Worm (Caenorhabditis elegans): Measurements from ENCODE around the gene R04F11.2.

R04F11.2 gene

ce11 chrV:12320274-12320839, 2.2 kb downstream of the R04F11.2 start:
- TF ChIP-seq hlh-30 (tag; optimal IDR thresholded peaks at IDR 0.05; ENCODE audit: insufficient read depth): no peak
- no peak for TF ChIP-seq fax-1 (tag; optimal IDR thresholded peaks at IDR 0.05)
- no peak for TF ChIP-seq ets-4 (tag; optimal IDR thresholded peaks at IDR 0.05)
- no peak for TF ChIP-seq K02D7.2 (tag; optimal IDR thresholded peaks at IDR 0.05)
- no peak for TF ChIP-seq ceh-48 (tag; optimal IDR thresholded peaks at IDR 0.05)
- no peak for TF ChIP-seq C38D4.7 (GFP tag; optimal IDR thresholded peaks at IDR 0.05)
- TF ChIP-seq ceh-34 (tag; optimal IDR thresholded peaks at IDR 0.05): no peak
- no peak for TF ChIP-seq ceh-9 (tag; optimal IDR thresholded peaks at IDR 0.05)
- TF ChIP-seq pag-3 (tag; optimal IDR thresholded peaks at IDR 0.05; ENCODE audit: borderline replicate concordance): no peak
- no peak for TF ChIP-seq pqm-1 (tag; optimal IDR thresholded peaks at IDR 0.05)
- TF ChIP-seq ttx-3 (tag; optimal IDR thresholded peaks at IDR 0.05): no peak
- no peak for TF ChIP-seq rnt-1 (tag; optimal IDR thresholded peaks at IDR 0.05)
- no peak for TF ChIP-seq pha-4 (tag; optimal IDR thresholded peaks at IDR 0.05)
- no peak for TF ChIP-seq odd-2 (tag; optimal IDR thresholded peaks at IDR 0.05)
- no peak for TF ChIP-seq unc-55 (GFP tag; optimal IDR thresholded peaks at IDR 0.05)
- TF ChIP-seq ahr-1 (tag; optimal IDR thresholded peaks at IDR 0.05): no peak
- no peak for TF ChIP-seq lin-11 (tag; optimal IDR thresholded peaks at IDR 0.05)
- no peak for TF ChIP-seq dmd-4 (tag; optimal IDR thresholded peaks at IDR 0.05; ENCODE audit: borderline replicate concordance)

- TF ChIP-seq ahr-1 (tag; optimal IDR thresholded peaks at IDR 0.05) (no peak), ztf-16 (tag; optimal IDR thresholded peaks at IDR 0.05) (no peak), ceh-24 (tag; optimal IDR thresholded peaks at IDR 0.05) (no peak), ceh-34 (tag; optimal IDR thresholded peaks at IDR 0.05) (no peak), mec-3 (tag; optimal IDR thresholded peaks at IDR 0.05; ENCODE audit: borderline replicate concordance) (no peak), hlh-6 (tag; optimal IDR thresholded peaks at IDR 0.05) (no peak)
Observed at ce11 chrV:12326638-12327037, 8.5 kb downstream of the R04F11.2 start.

- peak; percentile 75 for TF ChIP-seq unc-42 (tag; optimal IDR thresholded peaks at IDR 0.05)
- TF ChIP-seq hlh-15 (tag; optimal IDR thresholded peaks at IDR 0.05): no peak
Observed at ce11 chrV:12329173-12329572, 11.0 kb downstream of the R04F11.2 start.

ce11 chrV:12331820-12332219, 13.6 kb downstream of the R04F11.2 start:
- TF ChIP-seq hlh-13 (GFP tag; optimal IDR thresholded peaks at IDR 0.05) (peak; percentile 16), che-1 (tag; optimal IDR thresholded peaks at IDR 0.05) (peak; percentile 40), madf-2 (tag; optimal IDR thresholded peaks at IDR 0.05) (peak; percentile 22), ceh-14 (tag; optimal IDR thresholded peaks at IDR 0.05) (no peak)

ce11 chrV:12334387-12334786, 16.2 kb downstream of the R04F11.2 start:
- TF ChIP-seq unc-55 (GFP tag; optimal IDR thresholded peaks at IDR 0.05): peak; percentile 4
- no peak for TF ChIP-seq pax-1 (tag; optimal IDR thresholded peaks at IDR 0.05)
- TF ChIP-seq npax-4 (tag; optimal IDR thresholded peaks at IDR 0.05): no peak

- TF ChIP-seq lin-11 (tag; optimal IDR thresholded peaks at IDR 0.05) (no peak), F13H6.1 (tag; optimal IDR thresholded peaks at IDR 0.05) (no peak), ceh-31 (tag; optimal IDR thresholded peaks at IDR 0.05) (no peak), pqm-1 (tag; optimal IDR thresholded peaks at IDR 0.05) (no peak), Y22D7AL.16 (tag; optimal IDR thresholded peaks at IDR 0.05) (no peak), hlh-30 (tag; optimal IDR thresholded peaks at IDR 0.05; ENCODE audit: insufficient read depth) (no peak), ceh-18 (tag; optimal IDR thresholded peaks at IDR 0.05) (no peak), madf-2 (tag; optimal IDR thresholded peaks at IDR 0.05) (no peak), unc-86 (tag; optimal IDR thresholded peaks at IDR 0.05) (no peak), ceh-48 (tag; optimal IDR thresholded peaks at IDR 0.05) (no peak), zip-5 (tag; optimal IDR thresholded peaks at IDR 0.05) (no peak), dve-1 (tag; optimal IDR thresholded peaks at IDR 0.05) (no peak), tbx-7 (tag; optimal IDR thresholded peaks at IDR 0.05) (no peak)
Observed at ce11 chrV:12337894-12338293, 19.7 kb downstream of the R04F11.2 start, which contains the start of gene twk-13. Gene twk-13 (minus strand): TSS chrV:12337994.
